Fruit fly (Drosophila melanogaster) whole organism, embryonic: ENCODE measurements around the gene isoQC.

Experiments used
- Adf1 ChIP-seq: fragments of 200-800 bp; sonication (Bioruptor generic); IDR thresholded peaks from 2 replicates; pipeline ENCODE4 v1.3.6; 2022; ENCODE audit warnings: missing biosample characterization, missing genetic modification characterization
- B-H2 ChIP-seq: fragments of 200-800 bp; sonication (Bioruptor generic); optimal IDR thresholded peaks from 2 replicates; lab custom pipeline; 2018; ENCODE audit warnings: missing biosample characterization, mild to moderate bottlenecking, missing genetic modification characterization
- CG10267 ChIP-seq: fragments of 200-800 bp; sonication (Bioruptor generic); optimal IDR thresholded peaks from 2 replicates; lab custom pipeline; 2018; ENCODE audit warnings: missing biosample characterization, mild to moderate bottlenecking, missing genetic modification characterization, moderate library complexity
- CG11398 ChIP-seq: fragments of 200-800 bp; sonication (Bioruptor generic); optimal IDR thresholded peaks from 2 replicates; lab custom pipeline; 2016; ENCODE audit warnings: missing biosample characterization, missing genetic modification characterization
- CG11504 ChIP-seq: fragments of 200-800 bp; sonication (Bioruptor generic); optimal IDR thresholded peaks from 3 replicates; lab custom pipeline; 2019; ENCODE audit warnings: missing biosample characterization, mild to moderate bottlenecking, missing genetic modification characterization, moderate library complexity
- CG13894 ChIP-seq: fragments of 200-800 bp; sonication (Bioruptor generic); optimal IDR thresholded peaks from 3 replicates; lab custom pipeline; 2018; ENCODE audit warnings: missing biosample characterization, mild to moderate bottlenecking, missing genetic modification characterization, moderate library complexity
- CG14710 ChIP-seq: fragments of 200-800 bp; sonication (Bioruptor generic); optimal IDR thresholded peaks from 3 replicates; lab custom pipeline; 2019; ENCODE audit warnings: missing biosample characterization, mild to moderate bottlenecking, missing genetic modification characterization, moderate library complexity
- CG1647 ChIP-seq: fragments of 200-800 bp; sonication (Bioruptor generic); optimal IDR thresholded peaks from 3 replicates; lab custom pipeline; 2016; ENCODE audit warnings: missing biosample characterization, missing genetic modification characterization
- CG17361 ChIP-seq: fragments of 200-800 bp; sonication (Bioruptor generic); IDR thresholded peaks from 3 replicates; pipeline ENCODE4 v1.3.6; 2022; ENCODE audit warnings: missing biosample characterization, missing genetic modification characterization
- CG2120 ChIP-seq: fragments of 200-800 bp; sonication (Bioruptor generic); optimal IDR thresholded peaks from 3 replicates; lab custom pipeline; 2016; ENCODE audit warnings: missing biosample characterization, missing genetic modification characterization
- CG2202 ChIP-seq: fragments of 200-800 bp; sonication (Bioruptor generic); optimal IDR thresholded peaks from 2 replicates; lab custom pipeline; 2018; ENCODE audit warnings: missing biosample characterization, mild to moderate bottlenecking, missing genetic modification characterization
- CG33213 ChIP-seq: fragments of 200-800 bp; sonication (Bioruptor generic); optimal IDR thresholded peaks from 3 replicates; lab custom pipeline; 2016; ENCODE audit warnings: missing biosample characterization, missing genetic modification characterization
- CG34422 ChIP-seq: fragments of 200-800 bp; sonication (Bioruptor generic); IDR thresholded peaks from 3 replicates; pipeline ENCODE4 v1.3.6; 2022; ENCODE audit warnings: missing biosample characterization, missing genetic modification characterization
- CG7372 ChIP-seq: fragments of 200-800 bp; sonication (Bioruptor generic); IDR thresholded peaks from 2 replicates; pipeline ENCODE4 v1.3.6; 2022; ENCODE audit warnings: missing biosample characterization, missing genetic modification characterization
- CG7745 ChIP-seq: fragments of 200-800 bp; sonication (Bioruptor generic); optimal IDR thresholded peaks from 2 replicates; lab custom pipeline; 2018; ENCODE audit warnings: missing biosample characterization, mild to moderate bottlenecking, missing genetic modification characterization, moderate library complexity
- CG8281 ChIP-seq: fragments of 200-800 bp; sonication (Bioruptor generic); optimal IDR thresholded peaks from 2 replicates; lab custom pipeline; 2018; ENCODE audit warnings: missing biosample characterization, mild to moderate bottlenecking, missing genetic modification characterization, moderate library complexity
- CG9797 ChIP-seq: fragments of 200-800 bp; sonication (Bioruptor generic); optimal IDR thresholded peaks from 3 replicates; lab custom pipeline; 2018; ENCODE audit warnings: missing biosample characterization, mild to moderate bottlenecking, missing genetic modification characterization
- CrebB ChIP-seq: fragments of 200-800 bp; sonication (Bioruptor generic); optimal IDR thresholded peaks from 3 replicates; lab custom pipeline; 2018; ENCODE audit warnings: missing biosample characterization, mild to moderate bottlenecking, missing genetic modification characterization
- Dbx ChIP-seq: fragments of 200-800 bp; sonication (Bioruptor generic); IDR thresholded peaks from 3 replicates; pipeline ENCODE4 v1.3.6; 2022; ENCODE audit warnings: missing biosample characterization, missing genetic modification characterization
- Dp ChIP-seq: fragments of 200-800 bp; sonication (Bioruptor generic); optimal IDR thresholded peaks from 2 replicates; lab custom pipeline; 2018; ENCODE audit warnings: missing biosample characterization, mild to moderate bottlenecking, missing genetic modification characterization, moderate library complexity
- Ets97D ChIP-seq: fragments of 200-800 bp; sonication (Bioruptor generic); optimal IDR thresholded peaks from 3 replicates; lab custom pipeline; 2016; ENCODE audit warnings: missing biosample characterization, missing genetic modification characterization
- Fer1 ChIP-seq: fragments of 200-800 bp; sonication (Bioruptor generic); optimal IDR thresholded peaks from 2 replicates; lab custom pipeline; 2017; ENCODE audit warnings: missing biosample characterization, mild to moderate bottlenecking, missing genetic modification characterization
- Hmr ChIP-seq: fragments of 200-800 bp; sonication (Bioruptor generic); optimal IDR thresholded peaks from 3 replicates; lab custom pipeline; 2017; ENCODE audit warnings: mild to moderate bottlenecking, missing biosample characterization, missing genetic modification reagents, missing genetic modification characterization
- Hr3 ChIP-seq: fragments of 200-800 bp; sonication (Bioruptor generic); optimal IDR thresholded peaks from 3 replicates; lab custom pipeline; 2016; ENCODE audit warnings: missing biosample characterization, missing genetic modification characterization
- Lhr ChIP-seq: fragments of 200-800 bp; sonication (Bioruptor generic); optimal IDR thresholded peaks from 3 replicates; lab custom pipeline; 2017; ENCODE audit warnings: mild to moderate bottlenecking, missing biosample characterization, missing genetic modification reagents, missing genetic modification characterization
- Lpt ChIP-seq: fragments of >200 bp; optimal IDR thresholded peaks from 2 replicates; lab custom pipeline; 2018; ENCODE audit warnings: missing biosample characterization, missing genetic modification characterization
- MBD-R2 ChIP-seq: fragments of 200-800 bp; sonication (Bioruptor generic); IDR thresholded peaks from 2 replicates; pipeline ENCODE4 v1.3.6; 2022; ENCODE audit warnings: missing biosample characterization, missing genetic modification characterization
- MESR4 ChIP-seq: fragments of 200-800 bp; sonication (Bioruptor generic); optimal IDR thresholded peaks from 2 replicates; lab custom pipeline; 2018; ENCODE audit warnings: missing biosample characterization, mild to moderate bottlenecking, missing genetic modification characterization, moderate library complexity
- Med ChIP-seq: fragments of 200-800 bp; sonication (Bioruptor generic); peaks from one replicate; lab custom pipeline; 2016; ENCODE audit warnings: missing biosample characterization, missing genetic modification characterization, mild to moderate bottlenecking, inconsistent platforms, moderate library complexity
- NfI ChIP-seq: fragments of 200-800 bp; sonication (Bioruptor generic); optimal IDR thresholded peaks from 3 replicates; lab custom pipeline; 2018; ENCODE audit warnings: missing biosample characterization, mild to moderate bottlenecking, missing genetic modification characterization, moderate library complexity
- Pdp1 ChIP-seq, 2 experiments: fragments of 200-800 bp; sonication (Bioruptor generic); optimal IDR thresholded peaks; 3 replicates each; lab custom pipeline; 2016; ENCODE audit warnings: missing biosample characterization in 2 of 2, missing genetic modification characterization in 2 of 2, mild to moderate bottlenecking in 1 of 2, moderate library complexity in 1 of 2
- Rfx ChIP-seq: fragments of 200-800 bp; sonication (Bioruptor generic); IDR thresholded peaks from 2 replicates; pipeline ENCODE4 v1.3.6; 2022; ENCODE audit warnings: missing biosample characterization, missing genetic modification characterization
- Sry-δ ChIP-seq: fragments of 200-800 bp; sonication (Bioruptor generic); optimal IDR thresholded peaks from 2 replicates; lab custom pipeline; 2016; ENCODE audit warnings: missing biosample characterization, missing genetic modification characterization
- YL-1 ChIP-seq: fragments of 200-800 bp; sonication (Bioruptor generic); optimal IDR thresholded peaks from 3 replicates; lab custom pipeline; 2017; ENCODE audit warnings: missing biosample characterization, mild to moderate bottlenecking, missing genetic modification characterization
- ara ChIP-seq: fragments of 200-800 bp; sonication (Bioruptor generic); IDR thresholded peaks from 2 replicates; pipeline ENCODE4 v1.3.6; 2022; ENCODE audit warnings: missing biosample characterization, missing genetic modification characterization
- her ChIP-seq: fragments of 200-800 bp; sonication (Bioruptor generic); optimal IDR thresholded peaks from 2 replicates; lab custom pipeline; 2016; ENCODE audit warnings: missing biosample characterization, missing genetic modification characterization
- lab ChIP-seq: fragments of 200-800 bp; sonication (Bioruptor generic); optimal IDR thresholded peaks from 3 replicates; lab custom pipeline; 2017; ENCODE audit warnings: missing biosample characterization, missing genetic modification characterization, mild to moderate bottlenecking, moderate library complexity, missing genetic modification reagents
- nerfin-2 ChIP-seq: fragments of 200-800 bp; sonication (Bioruptor generic); IDR thresholded peaks from 2 replicates; pipeline ENCODE4 v1.3.6; 2022; ENCODE audit warnings: missing biosample characterization, missing genetic modification characterization; ENCODE audit not compliant: partially characterized antibody
- row ChIP-seq: fragments of 200-800 bp; sonication (Bioruptor generic); IDR thresholded peaks from 3 replicates; pipeline ENCODE4 v1.3.6; 2022; ENCODE audit warnings: missing biosample characterization, missing genetic modification characterization
- sens ChIP-seq: fragments of 200-800 bp; sonication (Bioruptor generic); peaks from one replicate; lab custom pipeline; 2016; ENCODE audit warnings: missing biosample characterization, missing genetic modification characterization
- slp2 ChIP-seq: fragments of 200-800 bp; sonication (Bioruptor generic); optimal IDR thresholded peaks from 2 replicates; lab custom pipeline; 2016; ENCODE audit warnings: missing biosample characterization, missing genetic modification characterization
- stwl ChIP-seq: fragments of 200-800 bp; sonication (Bioruptor generic); optimal IDR thresholded peaks from 3 replicates; lab custom pipeline; 2018; ENCODE audit warnings: missing biosample characterization, mild to moderate bottlenecking, missing genetic modification characterization, moderate library complexity
- trem ChIP-seq: fragments of 200-800 bp; optimal IDR thresholded peaks from 3 replicates; lab custom pipeline; 2019; ENCODE audit warnings: missing biosample characterization, mild to moderate bottlenecking, missing genetic modification characterization, moderate library complexity
- tx ChIP-seq: fragments of 200-800 bp; sonication (Bioruptor generic); optimal IDR thresholded peaks from 2 replicates; lab custom pipeline; 2016; ENCODE audit warnings: missing biosample characterization, missing genetic modification characterization
- wdn ChIP-seq: fragments of 200-800 bp; sonication (Bioruptor generic); IDR thresholded peaks from 2 replicates; pipeline ENCODE4 v1.3.6; 2022; ENCODE audit warnings: missing biosample characterization, missing genetic modification characterization

The isoQC gene

DNA sequence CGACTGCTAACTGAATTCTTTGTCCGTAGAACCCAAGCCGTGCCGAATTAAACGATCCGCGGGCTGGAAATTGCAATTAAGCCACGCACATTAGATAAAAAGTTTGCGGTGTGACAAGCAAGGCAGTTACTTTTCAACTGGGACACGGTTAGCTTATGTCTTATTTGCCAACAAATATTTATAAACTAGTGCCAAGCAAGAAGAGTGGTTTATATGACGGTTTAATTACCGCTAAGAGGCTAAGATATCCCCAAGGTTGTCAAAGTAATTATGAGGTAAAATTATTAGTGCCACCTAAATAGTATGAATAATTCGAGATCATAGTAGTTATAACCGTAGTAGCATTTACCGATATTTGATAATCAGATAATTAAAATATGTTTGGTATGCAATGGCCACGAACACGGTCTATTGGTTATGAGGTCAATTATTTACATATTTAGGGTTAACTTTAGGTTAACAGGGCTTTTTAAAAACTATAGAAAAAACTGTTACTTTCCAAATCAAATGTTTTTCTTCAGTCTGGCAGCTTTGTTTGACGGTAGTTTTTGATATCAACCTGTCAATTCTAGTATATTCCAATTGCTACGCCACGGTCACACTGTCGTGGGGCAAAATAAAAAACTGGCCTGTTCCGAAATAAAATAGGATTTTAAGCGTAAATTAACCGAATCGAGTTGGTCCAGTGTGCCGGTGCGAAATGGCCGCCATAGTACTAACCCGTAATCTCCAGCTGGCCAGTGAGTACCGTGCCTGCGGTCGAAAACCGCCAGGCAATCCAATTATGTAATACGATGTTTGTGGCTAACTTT, 20.7 kb downstream of the isoQC start, which contains the start of gene ZnT77C (continued):
- TF ChIP-seq Fer1 (GFP tag; lab: Kevin White, UChicago) (no peak), Hmr (GFP tag; lab: Kevin White, UChicago) (peak; percentile 15), Ets97D (GFP tag; lab: Kevin White, UChicago) (peak; percentile 29), CG2202 (no peak), her (GFP tag; lab: Kevin White, UChicago) (no peak), nerfin-2 (no peak), CG9797 (GFP tag; lab: Kevin White, UChicago) (peak; percentile 68), Lpt (GFP tag; lab: Kevin White, UChicago) (no peak), CG10267 (tag; lab: Kevin White, UChicago) (peak; percentile 33), NfI (GFP tag; lab: Kevin White, UChicago) (no peak), MBD-R2 (GFP tag; lab: Robert Waterston, UW) (peak; percentile 60), CG7745 (no peak), Med (peak; percentile 32), CG11398 (GFP tag; lab: Kevin White, UChicago) (no peak), wdn (GFP tag; lab: Robert Waterston, UW) (no peak), stwl (peak; percentile 77), CG17361 (0 out of 3 replicates have a peak, but pooled peaks have one; percentile 31), CG33213 (peak; percentile 72), CG1647 (GFP tag; lab: Kevin White, UChicago) (no peak), CG34422 (0 out of 3 replicates have a peak, but pooled peaks have one; percentile 14), CG13894 (tag; lab: Kevin White, UChicago) (peak; percentile 47), Adf1 (no peak), B-H2 (peak; percentile 25), trem (tag; lab: Kevin White, UChicago) (peak; percentile 73), CG8281 (tag; lab: Kevin White, UChicago) (peak; percentile 90), Pdp1 (GFP tag; optimal IDR thresholded peaks at IDR 0.05; lab: Kevin White, UChicago) (peak in 1 of 2 experiments; percentile 97), ara (GFP tag; lab: Robert Waterston, UW) (no peak), CG2120 (GFP tag; lab: Kevin White, UChicago) (peak; percentile 32), lab (peak; percentile 37), row (peak; percentile 48), Dp (GFP tag; lab: Kevin White, UChicago) (peak; percentile 54), CG14710 (tag; lab: Kevin White, UChicago) (peak; percentile 13), Dbx (GFP tag; lab: Robert Waterston, UW) (no peak), Lhr (GFP tag; lab: Kevin White, UChicago) (peak; percentile 79), Hr3 (GFP tag; lab: Kevin White, UChicago) (no peak), CG7372 (no peak), sens (peak; percentile 70), YL-1 (GFP tag; lab: Kevin White, UChicago) (peak; percentile 32), Sry-δ (GFP tag; lab: Kevin White, UChicago) (peak; percentile 5), MESR4 (GFP tag; lab: Kevin White, UChicago) (peak; percentile 79), Rfx (GFP tag; lab: Robert Waterston, UW) (no peak), tx (GFP tag; lab: Kevin White, UChicago) (no peak), CrebB (peak; percentile 7), slp2 (GFP tag; lab: Kevin White, UChicago) (no peak), CG11504 (tag; lab: Kevin White, UChicago) (peak; percentile 57)
